Worm (Caenorhabditis elegans): ENCODE data around the gene set-22.

ce11 chrV:10483995-10484394, 47.3 kb downstream of the set-22 start:
- no peak for TF ChIP-seq ztf-11 (tag; optimal IDR thresholded peaks at IDR 0.05)
- TF ChIP-seq daf-12 (tag; optimal IDR thresholded peaks at IDR 0.05) = no peak
- TF ChIP-seq fkh-10 (GFP tag; optimal IDR thresholded peaks at IDR 0.05) = no peak
- TF ChIP-seq unc-62 (GFP tag; optimal IDR thresholded peaks at IDR 0.05) = no peak
- no peak for TF ChIP-seq zag-1 (tag; optimal IDR thresholded peaks at IDR 0.05)
- no peak for TF ChIP-seq nhr-11 (tag; optimal IDR thresholded peaks at IDR 0.05)
- no peak for TF ChIP-seq mdl-1 (tag; optimal IDR thresholded peaks at IDR 0.05)
- no peak for TF ChIP-seq ceh-16 (tag; optimal IDR thresholded peaks at IDR 0.05)
- no peak for TF ChIP-seq ama-1 (optimal IDR thresholded peaks at IDR 0.05)

Data from whole organism, L3 larva.